Worm (Caenorhabditis elegans) whole organism, midembryonic: ENCODE results near the gene rike-1.

Experiments used
- T22C8.4 ChIP-seq: fragments of 200-800 bp; sonication (Bioruptor generic); IDR thresholded peaks from 2 replicates; pipeline ENCODE4 v1.3.6; 2022; ENCODE audit warnings: missing genetic modification characterization, missing compliant biosample characterization
- klf-2 ChIP-seq: fragments of 200-800 bp; sonication (Bioruptor generic); conservative IDR thresholded peaks from 2 replicates; pipeline ENCODE4 v1.3.6; 2022; ENCODE audit warnings: missing genetic modification reagents, missing genetic modification characterization, missing compliant biosample characterization
- med-1 ChIP-seq: sonication (generic microtip); optimal IDR thresholded peaks from 2 replicates; lab custom pipeline; 2017; ENCODE audit warnings: missing genetic modification characterization, mild to moderate bottlenecking, missing compliant biosample characterization, antibody characterized with exemption, missing genetic modification reagents; ENCODE audit not compliant: insufficient read depth
- ref-1 ChIP-seq: fragments of 200-800 bp; sonication (Bioruptor generic); conservative IDR thresholded peaks from 2 replicates; pipeline ENCODE4 v1.3.6; 2022; ENCODE audit warnings: missing genetic modification reagents, missing genetic modification characterization, missing compliant biosample characterization
- tab-1 ChIP-seq: fragments of 200-800 bp; sonication (Bioruptor generic); IDR thresholded peaks from 2 replicates; pipeline ENCODE4 v1.3.6; 2022; ENCODE audit warnings: missing genetic modification characterization, missing compliant biosample characterization
- ztf-23 ChIP-seq: fragments of 200-800 bp; sonication (Bioruptor generic); IDR thresholded peaks from 2 replicates; pipeline ENCODE4 v1.3.6; 2022; ENCODE audit warnings: missing genetic modification reagents, missing genetic modification characterization, missing compliant biosample characterization
- ztf-29 ChIP-seq: fragments of 200-800 bp; sonication (Bioruptor generic); IDR thresholded peaks from 2 replicates; pipeline ENCODE4 v1.3.6; 2022; ENCODE audit warnings: missing genetic modification reagents, missing genetic modification characterization, missing compliant biosample characterization

DNA sequence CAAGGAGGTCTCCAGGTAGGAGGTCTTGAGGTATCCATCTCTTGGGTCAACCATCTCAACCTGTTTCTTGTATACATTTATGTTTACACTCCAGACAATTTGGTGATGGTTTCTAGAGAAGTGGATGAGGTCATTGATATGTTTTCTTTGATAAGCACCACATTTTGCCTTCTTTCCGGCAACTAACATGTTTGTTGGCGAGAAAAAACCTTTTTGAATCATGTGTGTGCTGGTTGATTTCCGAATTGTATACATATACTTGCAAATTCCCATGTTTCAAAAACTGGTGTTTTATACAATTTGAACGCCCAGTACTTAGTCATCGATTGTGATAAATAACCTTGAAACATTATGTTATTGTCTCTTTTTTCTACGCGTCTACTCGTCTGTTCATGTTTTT is 41.5 kb downstream of the rike-1 start:
- TF ChIP-seq T22C8.4 (GFP tag; lab: Robert Waterston, UW) (no peak), med-1 (GFP tag; lab: Kevin White, UChicago) (no peak), ref-1 (GFP tag; lab: Robert Waterston, UW) (no peak), klf-2 (GFP tag; lab: Robert Waterston, UW) (no peak), tab-1 (GFP tag; lab: Robert Waterston, UW) (no peak), ztf-29 (GFP tag; lab: Robert Waterston, UW) (no peak), ztf-23 (GFP tag; lab: Robert Waterston, UW) (no peak)
